Worm (Caenorhabditis elegans): ENCODE results near the gene srlf-34.

The srlf-34 gene

ce11 chrII:10300954-10301353, 11.1 kb upstream of the srlf-34 start, which contains the start of gene mdt-22:
Gene mdt-22, plus strand, starts transcription at chrII:10301216.
- TF ChIP-seq ref-1 (GFP tag; conservative IDR thresholded peaks at IDR 0.05), result no peak
- 0 out of 2 replicates have a peak, but pooled peaks have one; percentile 67 for TF ChIP-seq klf-2 (GFP tag; conservative IDR thresholded peaks at IDR 0.05)
- peak; percentile 80; the same call in 1 of the 2 replicates for TF ChIP-seq flt-1 (GFP tag; IDR thresholded peaks at IDR 0.05)
- TF ChIP-seq cog-1 (tag; optimal IDR thresholded peaks at IDR 0.05), result peak; percentile 46
- no peak for TF ChIP-seq tab-1 (GFP tag; IDR thresholded peaks at IDR 0.05)
- peak; percentile 58; the same call in 1 of the 2 replicates for TF ChIP-seq ztf-23 (GFP tag; IDR thresholded peaks at IDR 0.05)

- TF ChIP-seq ztf-23 (GFP tag; IDR thresholded peaks at IDR 0.05) (peak; percentile 63; the same call in 1 of the 2 replicates), klf-2 (GFP tag; conservative IDR thresholded peaks at IDR 0.05) (0 out of 2 replicates have a peak, but pooled peaks have one; percentile 65), ztf-29 (GFP tag; IDR thresholded peaks at IDR 0.05) (0 out of 2 replicates have a peak, but pooled peaks have one; percentile 33), tab-1 (GFP tag; IDR thresholded peaks at IDR 0.05) (0 out of 2 replicates have a peak, but pooled peaks have one; percentile 35)
Measured at ce11 chrII:10302141-10302574, 9.9 kb upstream of the srlf-34 start.

ce11 chrII:10302646-10303045, 9.4 kb upstream of the srlf-34 start, which contains the start of gene clpp-1:
Gene clpp-1, minus strand, starts transcription at chrII:10302842.
- no peak for TF ChIP-seq cog-1 (tag; optimal IDR thresholded peaks at IDR 0.05)
- no peak for TF ChIP-seq med-1 (GFP tag; optimal IDR thresholded peaks at IDR 0.05; ENCODE audit: insufficient read depth)
- no peak for TF ChIP-seq klf-2 (GFP tag; conservative IDR thresholded peaks at IDR 0.05)

- no peak for TF ChIP-seq flt-1 (GFP tag; IDR thresholded peaks at IDR 0.05)
- no peak for TF ChIP-seq T22C8.4 (GFP tag; IDR thresholded peaks at IDR 0.05)
- TF ChIP-seq med-1 (GFP tag; optimal IDR thresholded peaks at IDR 0.05; ENCODE audit: insufficient read depth), result peak; percentile 62
- peak; percentile 7 for TF ChIP-seq cog-1 (tag; optimal IDR thresholded peaks at IDR 0.05)
- no peak for TF ChIP-seq tab-1 (GFP tag; IDR thresholded peaks at IDR 0.05)
- TF ChIP-seq klf-2 (GFP tag; conservative IDR thresholded peaks at IDR 0.05), result no peak
- no peak for TF ChIP-seq ztf-29 (GFP tag; IDR thresholded peaks at IDR 0.05)
- no peak for TF ChIP-seq ref-1 (GFP tag; conservative IDR thresholded peaks at IDR 0.05)
- no peak for TF ChIP-seq ztf-23 (GFP tag; IDR thresholded peaks at IDR 0.05)
Measured at ce11 chrII:10303663-10304115, 8.4 kb upstream of the srlf-34 start, which contains the start of gene vha-9. Gene vha-9, minus strand, starts transcription at chrII:10303713.

ce11 chrII:10304736-10305135, 7.4 kb upstream of the srlf-34 start:
- 0 out of 2 replicates have a peak, but pooled peaks have one; percentile 34 for TF ChIP-seq ztf-23 (GFP tag; IDR thresholded peaks at IDR 0.05)
- TF ChIP-seq tab-1 (GFP tag; IDR thresholded peaks at IDR 0.05), result peak; percentile 78; the same call in 1 of the 2 replicates

ce11 chrII:10308726-10309125, 3.4 kb upstream of the srlf-34 start, which contains the start of gene gcy-4:
Gene gcy-4, minus strand, starts transcription at chrII:10308826.
- no peak for TF ChIP-seq T22C8.4 (GFP tag; IDR thresholded peaks at IDR 0.05)
- TF ChIP-seq ztf-23 (GFP tag; IDR thresholded peaks at IDR 0.05), result no peak
- TF ChIP-seq flt-1 (GFP tag; IDR thresholded peaks at IDR 0.05), result no peak
- TF ChIP-seq ref-1 (GFP tag; conservative IDR thresholded peaks at IDR 0.05), result no peak
- TF ChIP-seq ztf-29 (GFP tag; IDR thresholded peaks at IDR 0.05), result no peak

ce11 chrII:10309337-10309736, 2.8 kb upstream of the srlf-34 start, which contains the start of gene ZK970.8:
Gene ZK970.8, plus strand, starts transcription at chrII:10309637.
- TF ChIP-seq med-1 (GFP tag; optimal IDR thresholded peaks at IDR 0.05; ENCODE audit: insufficient read depth) (no peak), tab-1 (GFP tag; IDR thresholded peaks at IDR 0.05) (no peak), ref-1 (GFP tag; conservative IDR thresholded peaks at IDR 0.05) (no peak), cog-1 (tag; optimal IDR thresholded peaks at IDR 0.05) (no peak), flt-1 (GFP tag; IDR thresholded peaks at IDR 0.05) (no peak), ztf-23 (GFP tag; IDR thresholded peaks at IDR 0.05) (no peak), ztf-29 (GFP tag; IDR thresholded peaks at IDR 0.05) (no peak), T22C8.4 (GFP tag; IDR thresholded peaks at IDR 0.05) (no peak), klf-2 (GFP tag; conservative IDR thresholded peaks at IDR 0.05) (no peak)

- TF ChIP-seq klf-2 (GFP tag; conservative IDR thresholded peaks at IDR 0.05), result no peak
- TF ChIP-seq med-1 (GFP tag; optimal IDR thresholded peaks at IDR 0.05; ENCODE audit: insufficient read depth), result no peak
- TF ChIP-seq flt-1 (GFP tag; IDR thresholded peaks at IDR 0.05), result no peak
- no peak for TF ChIP-seq T22C8.4 (GFP tag; IDR thresholded peaks at IDR 0.05)
- no peak for TF ChIP-seq tab-1 (GFP tag; IDR thresholded peaks at IDR 0.05)
- no peak for TF ChIP-seq ztf-29 (GFP tag; IDR thresholded peaks at IDR 0.05)
- TF ChIP-seq cog-1 (tag; optimal IDR thresholded peaks at IDR 0.05), result no peak
- TF ChIP-seq ref-1 (GFP tag; conservative IDR thresholded peaks at IDR 0.05), result no peak
- no peak for TF ChIP-seq ztf-23 (GFP tag; IDR thresholded peaks at IDR 0.05)
Measured at ce11 chrII:10315252-10315651, 3.2 kb downstream of the srlf-34 start, which contains the start of gene idpp-8. Gene idpp-8, plus strand, starts transcription at chrII:10315552.

ce11 chrII:10316119-10316518, 4.0 kb downstream of the srlf-34 start, which contains the start of gene gcy-5:
Gene gcy-5, minus strand, starts transcription at chrII:10316219.
- TF ChIP-seq T22C8.4 (GFP tag; IDR thresholded peaks at IDR 0.05) (no peak), ref-1 (GFP tag; conservative IDR thresholded peaks at IDR 0.05) (no peak), med-1 (GFP tag; optimal IDR thresholded peaks at IDR 0.05; ENCODE audit: insufficient read depth) (no peak), tab-1 (GFP tag; IDR thresholded peaks at IDR 0.05) (no peak), flt-1 (GFP tag; IDR thresholded peaks at IDR 0.05) (no peak), ztf-23 (GFP tag; IDR thresholded peaks at IDR 0.05) (no peak), ztf-29 (GFP tag; IDR thresholded peaks at IDR 0.05) (no peak)

- TF ChIP-seq ref-1 (GFP tag; conservative IDR thresholded peaks at IDR 0.05) (no peak), klf-2 (GFP tag; conservative IDR thresholded peaks at IDR 0.05) (no peak), ztf-23 (GFP tag; IDR thresholded peaks at IDR 0.05) (no peak), cog-1 (tag; optimal IDR thresholded peaks at IDR 0.05) (no peak), flt-1 (GFP tag; IDR thresholded peaks at IDR 0.05) (no peak), ztf-29 (GFP tag; IDR thresholded peaks at IDR 0.05) (no peak), tab-1 (GFP tag; IDR thresholded peaks at IDR 0.05) (no peak), med-1 (GFP tag; optimal IDR thresholded peaks at IDR 0.05; ENCODE audit: insufficient read depth) (no peak), T22C8.4 (GFP tag; IDR thresholded peaks at IDR 0.05) (no peak)
Measured at ce11 chrII:10317007-10317406, 4.9 kb downstream of the srlf-34 start, which contains the start of gene M02G9.4. Gene M02G9.4, plus strand, starts transcription at chrII:10317307.

Data from whole organism, midembryonic.